Worm (Caenorhabditis elegans) whole organism, L1 larva: Measurements from ENCODE around the gene T07H3.7.
A peak's percentile ranks its signal among the peaks of the same experiment; 100 is the strongest.

Source experiments
- F16B12.6 ChIP-seq: fragments of 150-350 bp; optimal IDR thresholded peaks from 2 replicates; lab custom pipeline; 2014; ENCODE audit warnings: missing biosample characterization, missing genetic modification characterization
- alr-1 ChIP-seq: fragments of 200-800 bp; sonication (Bioruptor generic); optimal IDR thresholded peaks from 2 replicates; lab custom pipeline; 2018; ENCODE audit warnings: borderline replicate concordance, mild to moderate bottlenecking, missing genetic modification characterization, missing compliant biosample characterization
- ama-1 ChIP-seq: fragments of 150-350 bp; optimal IDR thresholded peaks from 2 replicates; lab custom pipeline; 2014
- ceh-63 ChIP-seq: fragments of 200-800 bp; sonication (Bioruptor generic); optimal IDR thresholded peaks from 2 replicates; lab custom pipeline; 2018; ENCODE audit warnings: mild to moderate bottlenecking, missing genetic modification characterization, missing compliant biosample characterization
- ceh-8 ChIP-seq: fragments of 200-800 bp; sonication (Bioruptor generic); optimal IDR thresholded peaks from 2 replicates; lab custom pipeline; 2018; ENCODE audit warnings: mild to moderate bottlenecking, missing genetic modification characterization, moderate library complexity, missing compliant biosample characterization
- ces-1 ChIP-seq: fragments of 150-350 bp; optimal IDR thresholded peaks from 2 replicates; lab custom pipeline; 2014; ENCODE audit warnings: missing biosample characterization, missing genetic modification reagents, missing genetic modification characterization
- dsc-1 ChIP-seq: sonication (generic microtip); optimal IDR thresholded peaks from 2 replicates; lab custom pipeline; 2016; ENCODE audit warnings: mild to moderate bottlenecking, missing genetic modification characterization, missing compliant biosample characterization
- efl-1 ChIP-seq, 4 experiments: fragments of 150-350 bp; optimal IDR thresholded peaks in 3 of 4; peaks in 1 of 4; 1 replicate in 1 of 4; 2 replicates in 3 of 4; lab custom pipeline; 2014; ENCODE audit warnings: missing biosample characterization in 2 of 4, missing genetic modification characterization in 2 of 4, missing genetic modification reagents in 2 of 4
- efl-3 ChIP-seq: fragments of 200-800 bp; sonication (Bioruptor generic); optimal IDR thresholded peaks from 2 replicates; lab custom pipeline; 2018; ENCODE audit warnings: mild to moderate bottlenecking, missing genetic modification characterization, missing compliant biosample characterization
- egl-27 ChIP-seq, 2 experiments: fragments of 150-350 bp in 1 of 2; sonication (generic microtip); optimal IDR thresholded peaks; 3 replicates each; lab custom pipeline; 2017 to 2018; ENCODE audit warnings: missing biosample characterization in 2 of 2, missing genetic modification characterization in 2 of 2, missing genetic modification reagents in 2 of 2
- elt-2 ChIP-seq: sonication (generic microtip); optimal IDR thresholded peaks from 2 replicates; lab custom pipeline; 2016; ENCODE audit warnings: missing genetic modification characterization, mild to moderate bottlenecking, inconsistent platforms, missing compliant biosample characterization, missing genetic modification reagents
- elt-3 ChIP-seq, 6 experiments: fragments of 150-350 bp in 1 of 6; sonication (generic microtip); optimal IDR thresholded peaks; 2 replicates each; lab custom pipeline; 2017 to 2018; ENCODE audit warnings: missing biosample characterization in 6 of 6, missing genetic modification characterization in 6 of 6, inconsistent platforms in 1 of 6
- fkh-4 ChIP-seq: sonication (generic microtip); optimal IDR thresholded peaks from 2 replicates; lab custom pipeline; 2016; ENCODE audit warnings: missing compliant biosample characterization, missing genetic modification characterization, borderline replicate concordance
- grh-1 ChIP-seq: fragments of 200-800 bp; sonication (Bioruptor generic); IDR thresholded peaks from 2 replicates; pipeline ENCODE4 v1.3.6; 2022; ENCODE audit warnings: missing genetic modification reagents, missing genetic modification characterization, missing compliant biosample characterization
- hlh-4 ChIP-seq: sonication (generic microtip); optimal IDR thresholded peaks from 2 replicates; lab custom pipeline; 2016; ENCODE audit warnings: mild to moderate bottlenecking, missing genetic modification characterization, missing compliant biosample characterization
- jun-1 ChIP-seq: fragments of 150-350 bp; optimal IDR thresholded peaks from 2 replicates; lab custom pipeline; 2014; ENCODE audit warnings: missing biosample characterization, missing genetic modification reagents, missing genetic modification characterization
- lin-14 ChIP-seq: fragments of 200-800 bp; sonication (Bioruptor generic); optimal IDR thresholded peaks from 2 replicates; lab custom pipeline; 2018; ENCODE audit warnings: mild to moderate bottlenecking, missing genetic modification characterization, moderate library complexity, missing compliant biosample characterization
- lin-15B ChIP-seq: fragments of 150-350 bp; sonication (generic microtip); optimal IDR thresholded peaks from 3 replicates; lab custom pipeline; 2014; ENCODE audit warnings: missing biosample characterization, missing genetic modification characterization
- lin-35 ChIP-seq, 2 experiments: fragments of 150-350 bp; optimal IDR thresholded peaks; 2 replicates each; lab custom pipeline; 2014; ENCODE audit warnings: missing biosample characterization in 2 of 2, missing genetic modification characterization in 2 of 2, missing genetic modification reagents in 2 of 2
- mab-9 ChIP-seq: fragments of 200-800 bp; sonication (Bioruptor generic); IDR thresholded peaks from 2 replicates; pipeline ENCODE4 v1.3.6; 2022; ENCODE audit warnings: missing genetic modification reagents, missing genetic modification characterization, missing compliant biosample characterization
- mef-2 ChIP-seq: fragments of 150-350 bp; optimal IDR thresholded peaks from 2 replicates; lab custom pipeline; 2014; ENCODE audit warnings: missing biosample characterization, missing genetic modification characterization
- mep-1 ChIP-seq: fragments of 150-350 bp; optimal IDR thresholded peaks from 2 replicates; lab custom pipeline; 2014; ENCODE audit warnings: missing biosample characterization, missing genetic modification characterization
- nhr-11 ChIP-seq: fragments of 150-350 bp; optimal IDR thresholded peaks from 2 replicates; lab custom pipeline; 2014; ENCODE audit warnings: missing biosample characterization, missing genetic modification characterization
- nhr-12 ChIP-seq: sonication (generic microtip); optimal IDR thresholded peaks from 2 replicates; lab custom pipeline; 2017; ENCODE audit warnings: missing biosample characterization, missing genetic modification characterization
- nhr-20 ChIP-seq: sonication (generic microtip); optimal IDR thresholded peaks from 2 replicates; lab custom pipeline; 2016; ENCODE audit warnings: mild to moderate bottlenecking, missing genetic modification characterization, missing compliant biosample characterization
- nhr-47 ChIP-seq: sonication (generic microtip); optimal IDR thresholded peaks from 2 replicates; lab custom pipeline; 2016; ENCODE audit warnings: mild to moderate bottlenecking, missing genetic modification characterization, moderate library complexity, missing compliant biosample characterization
- nhr-76 ChIP-seq: sonication (generic microtip); optimal IDR thresholded peaks from 2 replicates; lab custom pipeline; 2017; ENCODE audit warnings: missing biosample characterization, missing genetic modification characterization
- nhr-77 ChIP-seq: fragments of 150-350 bp; optimal IDR thresholded peaks from 2 replicates; lab custom pipeline; 2014; ENCODE audit warnings: missing biosample characterization, missing genetic modification characterization
- rnt-1 ChIP-seq: sonication (generic microtip); optimal IDR thresholded peaks from 2 replicates; lab custom pipeline; 2016; ENCODE audit warnings: mild to moderate bottlenecking, missing genetic modification characterization, moderate library complexity, missing compliant biosample characterization
- skn-1 ChIP-seq: fragments of 150-350 bp; optimal IDR thresholded peaks from 2 replicates; lab custom pipeline; 2014; ENCODE audit warnings: missing biosample characterization, missing genetic modification characterization
- snpc-4 ChIP-seq: fragments of 150-350 bp; optimal IDR thresholded peaks from 2 replicates; lab custom pipeline; 2014; ENCODE audit warnings: missing biosample characterization, missing genetic modification characterization
- sptf-1 ChIP-seq: fragments of 150-350 bp; optimal IDR thresholded peaks from 2 replicates; lab custom pipeline; 2014; ENCODE audit warnings: missing biosample characterization, missing genetic modification characterization
- sup-37 ChIP-seq: fragments of 200-800 bp; sonication (Bioruptor generic); optimal IDR thresholded peaks from 2 replicates; lab custom pipeline; 2018; ENCODE audit warnings: mild to moderate bottlenecking, missing genetic modification characterization, missing compliant biosample characterization
- swsn-7 ChIP-seq: sonication (generic microtip); optimal IDR thresholded peaks from 2 replicates; lab custom pipeline; 2016; ENCODE audit warnings: missing genetic modification characterization, missing compliant biosample characterization
- tlp-1 ChIP-seq: fragments of 150-350 bp; optimal IDR thresholded peaks from 2 replicates; lab custom pipeline; 2014; ENCODE audit warnings: missing biosample characterization, missing genetic modification characterization
- unc-86 ChIP-seq: sonication (generic microtip); optimal IDR thresholded peaks from 2 replicates; lab custom pipeline; 2016; ENCODE audit warnings: missing genetic modification characterization, missing compliant biosample characterization
- xbp-1 ChIP-seq: sonication (generic microtip); optimal IDR thresholded peaks from 2 replicates; lab custom pipeline; 2016; ENCODE audit warnings: missing genetic modification characterization, missing compliant biosample characterization
- ztf-4 ChIP-seq: fragments of 150-350 bp; optimal IDR thresholded peaks from 2 replicates; lab custom pipeline; 2014; ENCODE audit warnings: missing biosample characterization, missing genetic modification characterization

The T07H3.7 gene

ce11 chrII:1613972-1614371 lies 24.2 kb upstream of the T07H3.7 start, which contains the start of gene fbxa-164:
Gene fbxa-164, minus strand, starts transcription at chrII:1614072.
- TF ChIP-seq ztf-4 (tag; lab: Kevin White, UChicago) (no peak), rnt-1 (tag; lab: Kevin White, UChicago) (no peak), efl-1 (optimal IDR thresholded peaks at IDR 0.05; lab: Kevin White, UChicago) (no peak), efl-1 (GFP tag; optimal IDR thresholded peaks at IDR 0.05 in 1 of 2; lab: Kevin White, UChicago) (no peak), mep-1 (tag; lab: Kevin White, UChicago) (no peak), ceh-8 (GFP tag; lab: Kevin White, UChicago) (no peak), nhr-77 (tag; lab: Kevin White, UChicago) (no peak), xbp-1 (tag; lab: Kevin White, UChicago) (no peak), nhr-76 (no peak)

ce11 chrII:1610630-1611029 lies 20.9 kb upstream of the T07H3.7 start, which contains the start of gene fbxa-163:
Gene fbxa-163, minus strand, starts transcription at chrII:1610730.
- TF ChIP-seq unc-86 (no peak), jun-1 (no peak), snpc-4 (no peak), ceh-63 (no peak), sup-37 (GFP tag; lab: Kevin White, UChicago) (no peak), ces-1 (GFP tag; lab: Kevin White, UChicago) (no peak)

ce11 chrII:1608915-1609314 lies 19.2 kb upstream of the T07H3.7 start:
- TF ChIP-seq tlp-1 (tag; lab: Kevin White, UChicago), result peak; percentile 4
- peak; percentile 82 for TF ChIP-seq elt-2 (tag; lab: Kevin White, UChicago)
- TF ChIP-seq lin-35 (GFP tag; optimal IDR thresholded peaks at IDR 0.05; lab: Kevin White, UChicago), result peak in 1 of 2 experiments; percentile 33
- no peak for TF ChIP-seq swsn-7 (tag; lab: Kevin White, UChicago)

DNA sequence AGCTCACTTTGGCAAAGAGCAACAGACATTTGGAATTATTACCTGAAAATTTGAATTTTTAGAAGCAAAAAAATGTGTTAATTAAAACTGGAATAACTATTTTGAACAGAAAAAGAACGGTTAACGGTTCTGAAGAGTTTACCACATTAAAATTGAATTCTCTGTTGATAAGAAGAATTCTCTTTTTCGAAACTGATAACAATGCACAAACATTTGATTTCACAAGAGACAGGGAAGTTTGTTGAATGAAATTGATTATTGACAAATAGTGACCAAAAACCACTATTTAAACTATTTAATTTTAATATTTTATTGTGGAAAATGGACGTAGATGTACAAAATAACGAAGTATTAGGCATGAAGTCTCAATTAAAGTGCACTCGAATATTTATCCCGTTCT lies 17.8 kb upstream of the T07H3.7 start:
- TF ChIP-seq skn-1 (tag; lab: Kevin White, UChicago) (no peak), swsn-7 (tag; lab: Kevin White, UChicago) (no peak), alr-1 (tag; lab: Kevin White, UChicago) (no peak), elt-2 (tag; lab: Kevin White, UChicago) (peak; percentile 64)

DNA sequence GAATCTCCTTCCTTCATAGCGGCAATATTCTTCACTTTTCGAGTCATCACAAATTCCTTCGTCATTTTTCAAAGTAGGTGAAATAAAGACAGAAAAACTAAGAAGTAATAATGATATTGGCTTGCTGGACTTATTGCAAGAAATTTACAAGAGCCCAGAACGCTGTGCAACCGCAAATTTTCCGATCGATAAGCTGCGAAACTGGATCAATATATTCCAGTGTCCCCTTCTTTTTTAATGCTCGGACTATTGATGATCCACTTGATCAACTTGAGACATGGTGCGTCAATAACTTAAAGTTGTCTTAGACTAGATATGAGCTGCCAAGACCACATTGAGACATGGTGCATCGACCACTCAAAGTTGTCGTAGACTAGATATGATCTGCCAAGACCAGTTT lies 16.3 kb upstream of the T07H3.7 start, which contains the start of gene bath-33:
TSS of gene bath-33 (minus strand) at position 101 of the 400 bp plus-strand sequence.
- no peak for TF ChIP-seq nhr-47 (tag; lab: Kevin White, UChicago)
- no peak for TF ChIP-seq nhr-11 (tag; lab: Kevin White, UChicago)

DNA sequence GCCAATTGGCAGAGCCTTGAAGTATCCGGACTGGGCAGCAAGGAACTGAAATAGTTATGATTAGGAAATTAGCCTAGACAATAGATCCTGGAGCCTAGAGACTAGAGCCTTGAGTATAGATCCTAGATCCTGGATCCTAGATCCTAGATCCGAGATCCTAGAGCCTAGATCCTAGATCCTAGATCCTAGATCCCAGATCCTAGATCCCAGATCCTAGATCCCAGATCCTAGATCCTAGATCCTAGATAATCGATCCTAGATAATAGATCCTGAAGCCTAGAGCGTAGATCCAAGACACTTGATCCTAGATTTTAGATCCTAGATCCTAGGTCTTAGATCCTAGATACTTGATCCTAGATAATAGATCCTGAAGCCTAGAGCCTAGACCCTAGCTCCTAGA lies 15.3 kb upstream of the T07H3.7 start:
- TF ChIP-seq egl-27 (tag; optimal IDR thresholded peaks at IDR 0.05; lab: Kevin White, UChicago) (no peak), ceh-63 (no peak), efl-3 (GFP tag; lab: Kevin White, UChicago) (no peak), lin-15B (tag; lab: Kevin White, UChicago) (no peak), hlh-4 (no peak), F16B12.6 (tag; lab: Kevin White, UChicago) (no peak), mef-2 (tag; lab: Kevin White, UChicago) (no peak), dsc-1 (tag; lab: Kevin White, UChicago) (no peak), nhr-20 (no peak), nhr-11 (tag; lab: Kevin White, UChicago) (no peak), fkh-4 (no peak), xbp-1 (tag; lab: Kevin White, UChicago) (no peak), lin-14 (GFP tag; lab: Kevin White, UChicago) (no peak), sptf-1 (tag; lab: Kevin White, UChicago) (no peak), nhr-12 (tag; lab: Kevin White, UChicago) (no peak), ama-1 (no peak), mab-9 (GFP tag; lab: Robert Waterston, UW) (no peak), elt-3 (tag; optimal IDR thresholded peaks at IDR 0.05; lab: Kevin White, UChicago) (no peak), grh-1 (GFP tag; lab: Robert Waterston, UW) (no peak), tlp-1 (tag; lab: Kevin White, UChicago) (no peak)
